Fruit fly (Drosophila melanogaster): Measurements from ENCODE around the gene Uch-L5.
A peak's percentile ranks its signal among the peaks of the same experiment; 100 is the strongest.

Gene Uch-L5

dm6 chr3L:9476829-9477228 is at the start of gene Uch-L5, which contains the start of gene Jarid2 (continued):
- TF ChIP-seq pros (GFP tag; optimal IDR thresholded peaks at IDR 0.05), result no peak
- TF ChIP-seq CG1603 (tag; optimal IDR thresholded peaks at IDR 0.05), result peak; percentile 91
- no peak for TF ChIP-seq tna (GFP tag; IDR thresholded peaks at IDR 0.05; ENCODE audit: partially characterized antibody)
- no peak for TF ChIP-seq CG6654 (GFP tag; optimal IDR thresholded peaks at IDR 0.05)
- peak; percentile 45 for TF ChIP-seq Bgb (GFP tag; IDR thresholded peaks at IDR 0.05; ENCODE audit: partially characterized antibody)
- no peak for TF ChIP-seq CG2202 (tag; optimal IDR thresholded peaks at IDR 0.05)
- TF ChIP-seq Sox100B (GFP tag; optimal IDR thresholded peaks at IDR 0.05), result no peak
- peak; percentile 61 for TF ChIP-seq mirr (GFP tag; optimal IDR thresholded peaks at IDR 0.05)
- 0 out of 2 replicates have a peak, but pooled peaks have one; percentile 19 for TF ChIP-seq bbx (GFP tag; IDR thresholded peaks at IDR 0.05; ENCODE audit: partially characterized antibody)
- TF ChIP-seq CG9437 (GFP tag; optimal IDR thresholded peaks at IDR 0.05), result no peak
- peak; percentile 46 for TF ChIP-seq CG17912 (GFP tag; optimal IDR thresholded peaks at IDR 0.05)
- no peak for TF ChIP-seq CG14965 (GFP tag; optimal IDR thresholded peaks at IDR 0.05; ENCODE audit: borderline replicate concordance)
- peak; percentile 72 for TF ChIP-seq lilli (GFP tag; optimal IDR thresholded peaks at IDR 0.05)
- no peak for TF ChIP-seq fd96Cb (tag; optimal IDR thresholded peaks at IDR 0.05)
- TF ChIP-seq amos (GFP tag; IDR thresholded peaks at IDR 0.05; ENCODE audit: partially characterized antibody), result peak; percentile 50
- peak; percentile 61 for TF ChIP-seq ERR (GFP tag; optimal IDR thresholded peaks at IDR 0.05)
- no peak for TF ChIP-seq Spps (tag; optimal IDR thresholded peaks at IDR 0.05)
- peak; percentile 43 for TF ChIP-seq grau (tag; optimal IDR thresholded peaks at IDR 0.05)
- TF ChIP-seq dmrt11E (tag; optimal IDR thresholded peaks at IDR 0.05), result no peak
- TF ChIP-seq vfl (GFP tag; optimal IDR thresholded peaks at IDR 0.05), result peak; percentile 63
- no peak for TF ChIP-seq toy (GFP tag; IDR thresholded peaks at IDR 0.05)
- no peak for TF ChIP-seq Lim3 (GFP tag; IDR thresholded peaks at IDR 0.05)
- peak; percentile 58 for TF ChIP-seq Side (GFP tag; optimal IDR thresholded peaks at IDR 0.05)
- peak; percentile 20 for TF ChIP-seq CG15479 (GFP tag; optimal IDR thresholded peaks at IDR 0.05)
- no peak for TF ChIP-seq CG10274 (GFP tag; optimal IDR thresholded peaks at IDR 0.05)
- peak; percentile 61 for TF ChIP-seq CG2712 (tag; optimal IDR thresholded peaks at IDR 0.05)
- no peak for TF ChIP-seq HLH4C (GFP tag; IDR thresholded peaks at IDR 0.05; ENCODE audit: partially characterized antibody)
- TF ChIP-seq TFAM (GFP tag; optimal IDR thresholded peaks at IDR 0.05), result no peak
- no peak for TF ChIP-seq ATbp (GFP tag; optimal IDR thresholded peaks at IDR 0.05)
- no peak for TF ChIP-seq salm (tag; optimal IDR thresholded peaks at IDR 0.05)
- peak; percentile 71 for TF ChIP-seq CG10267 (tag; optimal IDR thresholded peaks at IDR 0.05)
- peak; percentile 51 for TF ChIP-seq kay (GFP tag; optimal IDR thresholded peaks at IDR 0.05)
- TF ChIP-seq crc (GFP tag; optimal IDR thresholded peaks at IDR 0.05), result peak; percentile 39
- no peak for TF ChIP-seq nerfin-2 (GFP tag; IDR thresholded peaks at IDR 0.05; ENCODE audit: partially characterized antibody)
- no peak for TF ChIP-seq H2.0 (GFP tag; IDR thresholded peaks at IDR 0.05)
- TF ChIP-seq ken (GFP tag; IDR thresholded peaks at IDR 0.05), result 0 out of 3 replicates have a peak, but pooled peaks have one; percentile 47
- no peak for TF ChIP-seq CG6689 (GFP tag; IDR thresholded peaks at IDR 0.05)
- no peak for TF ChIP-seq knrl (GFP tag; IDR thresholded peaks at IDR 0.05; ENCODE audit: partially characterized antibody)
- peak; percentile 46 for TF ChIP-seq CG1647 (GFP tag; optimal IDR thresholded peaks at IDR 0.05)
- no peak for TF ChIP-seq CG1024 (GFP tag; IDR thresholded peaks at IDR 0.05)
- TF ChIP-seq CG9817 (tag; optimal IDR thresholded peaks at IDR 0.05), result peak; percentile 21
- peak in 1 of 3 experiments; percentile 42 for TF ChIP-seq Stat92E (GFP tag; optimal IDR thresholded peaks at IDR 0.05)
- TF ChIP-seq CG32532 (GFP tag; IDR thresholded peaks at IDR 0.05), result 0 out of 2 replicates have a peak, but pooled peaks have one; percentile 23
- TF ChIP-seq slbo (GFP tag; IDR thresholded peaks at IDR 0.05), result peak; percentile 68
- peak; percentile 31 for TF ChIP-seq onecut (GFP tag; IDR thresholded peaks at IDR 0.05)
- peak; percentile 65 for TF ChIP-seq chn (GFP tag; optimal IDR thresholded peaks at IDR 0.05)
- TF ChIP-seq trem (tag; optimal IDR thresholded peaks at IDR 0.05), result peak; percentile 82
- TF ChIP-seq luna (GFP tag; optimal IDR thresholded peaks at IDR 0.05), result no peak
- TF ChIP-seq CG9215 (GFP tag; IDR thresholded peaks at IDR 0.05), result no peak
- no peak for TF ChIP-seq CG17328 (GFP tag; IDR thresholded peaks at IDR 0.05)
